Fruit fly (Drosophila melanogaster) whole organism, embryonic: ENCODE measurements around the gene CG13144.

Experiments
- Abd-B ChIP-seq: fragments of 200-800 bp; sonication (Bioruptor generic); optimal IDR thresholded peaks from 2 replicates; lab custom pipeline; 2018; ENCODE audit warnings: missing biosample characterization, mild to moderate bottlenecking, missing genetic modification characterization, moderate library complexity
- Antp ChIP-seq: fragments of 200-800 bp; sonication (Bioruptor generic); optimal IDR thresholded peaks from 3 replicates; lab custom pipeline; 2016; ENCODE audit warnings: missing biosample characterization, missing genetic modification characterization
- Asciz ChIP-seq: fragments of 200-800 bp; sonication (Bioruptor generic); optimal IDR thresholded peaks from 2 replicates; lab custom pipeline; 2017; ENCODE audit warnings: missing biosample characterization, mild to moderate bottlenecking, missing genetic modification characterization, missing genetic modification reagents
- B-H2 ChIP-seq: fragments of 200-800 bp; sonication (Bioruptor generic); optimal IDR thresholded peaks from 2 replicates; lab custom pipeline; 2018; ENCODE audit warnings: missing biosample characterization, mild to moderate bottlenecking, missing genetic modification characterization
- CG10321 ChIP-seq: fragments of 200-800 bp; sonication (Bioruptor generic); IDR thresholded peaks from 2 replicates; pipeline ENCODE4 v1.3.6; 2022; ENCODE audit warnings: missing biosample characterization, missing genetic modification characterization
- CG13287 ChIP-seq: fragments of 200-800 bp; sonication (Bioruptor generic); IDR thresholded peaks from 2 replicates; pipeline ENCODE4 v1.3.6; 2022; ENCODE audit warnings: missing biosample characterization, missing genetic modification characterization; ENCODE audit not compliant: partially characterized antibody
- CG14441 ChIP-seq: fragments of 200-800 bp; sonication (Bioruptor generic); IDR thresholded peaks from 2 replicates; pipeline ENCODE4 v1.3.6; 2022; ENCODE audit warnings: missing biosample characterization, missing genetic modification characterization
- CG17186 ChIP-seq: fragments of 200-800 bp; sonication (Bioruptor generic); optimal IDR thresholded peaks from 3 replicates; lab custom pipeline; 2017; ENCODE audit warnings: missing biosample characterization, missing genetic modification reagents, missing genetic modification characterization
- CG17385 ChIP-seq: fragments of 200-800 bp; sonication (Bioruptor generic); optimal IDR thresholded peaks from 3 replicates; lab custom pipeline; 2018; ENCODE audit warnings: missing biosample characterization, mild to moderate bottlenecking, missing genetic modification characterization
- CG17912 ChIP-seq: fragments of 200-800 bp; sonication (Bioruptor generic); optimal IDR thresholded peaks from 2 replicates; lab custom pipeline; 2018; ENCODE audit warnings: missing biosample characterization, mild to moderate bottlenecking, missing genetic modification characterization
- CG30431 ChIP-seq: fragments of 200-800 bp; sonication (Bioruptor generic); optimal IDR thresholded peaks from 2 replicates; lab custom pipeline; 2017; ENCODE audit warnings: missing biosample characterization, missing genetic modification characterization
- CG31224 ChIP-seq: fragments of 200-800 bp; sonication (Bioruptor generic); IDR thresholded peaks from 2 replicates; pipeline ENCODE4 v1.3.6; 2022; ENCODE audit warnings: missing biosample characterization, missing genetic modification characterization
- CG33213 ChIP-seq: fragments of 200-800 bp; sonication (Bioruptor generic); optimal IDR thresholded peaks from 3 replicates; lab custom pipeline; 2016; ENCODE audit warnings: missing biosample characterization, missing genetic modification characterization
- CG4730 ChIP-seq: fragments of 200-800 bp; sonication (Bioruptor generic); IDR thresholded peaks from 2 replicates; pipeline ENCODE4 v1.3.6; 2022; ENCODE audit warnings: missing biosample characterization, missing genetic modification characterization
- CG6175 ChIP-seq: fragments of 200-800 bp; sonication (Bioruptor generic); IDR thresholded peaks from 3 replicates; pipeline ENCODE4 v1.3.6; 2022; ENCODE audit warnings: missing biosample characterization, missing genetic modification characterization
- CG6683 ChIP-seq: fragments of 200-800 bp; sonication (Bioruptor generic); optimal IDR thresholded peaks from 2 replicates; lab custom pipeline; 2017; ENCODE audit warnings: missing biosample characterization, mild to moderate bottlenecking, missing genetic modification characterization, missing genetic modification reagents
- CG7745 ChIP-seq: fragments of 200-800 bp; sonication (Bioruptor generic); optimal IDR thresholded peaks from 2 replicates; lab custom pipeline; 2018; ENCODE audit warnings: missing biosample characterization, mild to moderate bottlenecking, missing genetic modification characterization, moderate library complexity
- CG7987 ChIP-seq: fragments of 200-800 bp; sonication (Bioruptor generic); optimal IDR thresholded peaks from 2 replicates; lab custom pipeline; 2018; ENCODE audit warnings: missing biosample characterization, mild to moderate bottlenecking, missing genetic modification characterization, moderate library complexity
- CG8944 ChIP-seq: fragments of 200-800 bp; sonication (Bioruptor generic); optimal IDR thresholded peaks from 3 replicates; lab custom pipeline; 2016; ENCODE audit warnings: missing biosample characterization, missing genetic modification characterization
- CG9215 ChIP-seq: fragments of 200-800 bp; sonication (Bioruptor generic); IDR thresholded peaks from 2 replicates; pipeline ENCODE4 v1.3.6; 2022; ENCODE audit warnings: missing biosample characterization, missing genetic modification characterization
- HLH54F ChIP-seq: fragments of 200-800 bp; sonication (Bioruptor generic); optimal IDR thresholded peaks from 3 replicates; lab custom pipeline; 2016; ENCODE audit warnings: missing biosample characterization, missing genetic modification characterization
- Lhr ChIP-seq: fragments of 200-800 bp; sonication (Bioruptor generic); optimal IDR thresholded peaks from 3 replicates; lab custom pipeline; 2017; ENCODE audit warnings: mild to moderate bottlenecking, missing biosample characterization, missing genetic modification reagents, missing genetic modification characterization
- MESR4 ChIP-seq: fragments of 200-800 bp; sonication (Bioruptor generic); optimal IDR thresholded peaks from 2 replicates; lab custom pipeline; 2018; ENCODE audit warnings: missing biosample characterization, mild to moderate bottlenecking, missing genetic modification characterization, moderate library complexity
- Med ChIP-seq: fragments of 200-800 bp; sonication (Bioruptor generic); peaks from one replicate; lab custom pipeline; 2016; ENCODE audit warnings: missing biosample characterization, missing genetic modification characterization, mild to moderate bottlenecking, inconsistent platforms, moderate library complexity
- Pdp1 ChIP-seq, 2 experiments: fragments of 200-800 bp; sonication (Bioruptor generic); optimal IDR thresholded peaks; 3 replicates each; lab custom pipeline; 2016; ENCODE audit warnings: missing biosample characterization in 2 of 2, missing genetic modification characterization in 2 of 2, mild to moderate bottlenecking in 1 of 2, moderate library complexity in 1 of 2
- Rx ChIP-seq: fragments of 200-800 bp; sonication (Bioruptor generic); IDR thresholded peaks from 2 replicates; pipeline ENCODE4 v1.3.6; 2022; ENCODE audit warnings: missing biosample characterization, missing genetic modification characterization
- Spps ChIP-seq: fragments of 200-800 bp; sonication (Bioruptor generic); optimal IDR thresholded peaks from 2 replicates; lab custom pipeline; 2018; ENCODE audit warnings: missing biosample characterization, mild to moderate bottlenecking, missing genetic modification characterization
- Trl ChIP-seq, 3 experiments: fragments of >200 bp in 2 of 3; fragments of 200-800 bp in 1 of 3; sonication (Bioruptor generic) in 1 of 3; optimal IDR thresholded peaks; 2 replicates in 1 of 3; 3 replicates in 2 of 3; lab custom pipeline; 2016 to 2017; ENCODE audit warnings: missing biosample characterization in 1 of 3, missing genetic modification characterization in 1 of 3
- Usf ChIP-seq: fragments of 200-800 bp; sonication (Bioruptor generic); optimal IDR thresholded peaks from 2 replicates; lab custom pipeline; 2017; ENCODE audit warnings: missing genotype, missing biosample characterization, missing genetic modification characterization
- Xbp1 ChIP-seq: fragments of 200-800 bp; sonication (Bioruptor generic); optimal IDR thresholded peaks from 3 replicates; lab custom pipeline; 2016; ENCODE audit warnings: missing biosample characterization, mild to moderate bottlenecking, missing genetic modification characterization
- YL-1 ChIP-seq: fragments of 200-800 bp; sonication (Bioruptor generic); optimal IDR thresholded peaks from 3 replicates; lab custom pipeline; 2017; ENCODE audit warnings: missing biosample characterization, mild to moderate bottlenecking, missing genetic modification characterization
- bigmax ChIP-seq: fragments of 200-800 bp; sonication (Bioruptor generic); optimal IDR thresholded peaks from 2 replicates; lab custom pipeline; 2018; ENCODE audit warnings: missing biosample characterization, mild to moderate bottlenecking, missing genetic modification characterization
- dm ChIP-seq: fragments of 200-800 bp; sonication (Bioruptor generic); optimal IDR thresholded peaks from 3 replicates; lab custom pipeline; 2016; ENCODE audit warnings: missing biosample characterization, missing genetic modification characterization
- gce ChIP-seq: fragments of 200-800 bp; sonication (Bioruptor generic); IDR thresholded peaks from 3 replicates; pipeline ENCODE4 v1.3.6; 2022; ENCODE audit warnings: missing biosample characterization, missing genetic modification characterization
- gro ChIP-seq: fragments of 200-800 bp; sonication (Bioruptor generic); optimal IDR thresholded peaks from 2 replicates; lab custom pipeline; 2016; ENCODE audit warnings: missing biosample characterization, missing genetic modification characterization
- hth ChIP-seq: fragments of >200 bp; optimal IDR thresholded peaks from 2 replicates; lab custom pipeline; 2017; ENCODE audit warnings: inconsistent platforms
- ind ChIP-seq: fragments of 200-800 bp; sonication (Bioruptor generic); optimal IDR thresholded peaks from 3 replicates; lab custom pipeline; 2016; ENCODE audit warnings: missing biosample characterization, missing genetic modification characterization
- knrl ChIP-seq: fragments of 200-800 bp; sonication (Bioruptor generic); IDR thresholded peaks from 3 replicates; pipeline ENCODE4 v1.3.6; 2022; ENCODE audit warnings: missing biosample characterization, missing genetic modification characterization; ENCODE audit not compliant: partially characterized antibody
- mam ChIP-seq: fragments of 200-800 bp; sonication (Bioruptor generic); optimal IDR thresholded peaks from 3 replicates; lab custom pipeline; 2016; ENCODE audit warnings: missing biosample characterization, missing genetic modification characterization
- pan ChIP-seq, 4 experiments: fragments of >200 bp in 3 of 4; fragments of 200-800 bp in 1 of 4; sonication (Bioruptor generic) in 1 of 4; optimal IDR thresholded peaks in 3 of 4; IDR thresholded peaks in 1 of 4; 2 replicates each; pipeline versions ENCODE4 v1.3.6 to Lab custom; 2017 to 2022; ENCODE audit warnings: missing biosample characterization in 2 of 4, missing genetic modification characterization in 2 of 4, mixed read lengths in 1 of 4
- phol ChIP-seq: fragments of 200-800 bp; sonication (Bioruptor generic); optimal IDR thresholded peaks from 3 replicates; lab custom pipeline; 2018; ENCODE audit warnings: missing biosample characterization, mild to moderate bottlenecking, missing genetic modification characterization, moderate library complexity
- prd ChIP-seq, 3 experiments: fragments of >200 bp in 2 of 3; fragments of 200-800 bp in 1 of 3; sonication (Bioruptor generic) in 1 of 3; optimal IDR thresholded peaks in 2 of 3; IDR thresholded peaks in 1 of 3; 2 replicates in 2 of 3; 3 replicates in 1 of 3; pipeline versions ENCODE4 v1.3.6 to Lab custom; 2017 to 2022; ENCODE audit warnings: missing biosample characterization in 1 of 3, missing genetic modification characterization in 1 of 3
- psq ChIP-seq: fragments of 200-800 bp; sonication (Bioruptor generic); optimal IDR thresholded peaks from 2 replicates; lab custom pipeline; 2017; ENCODE audit warnings: missing biosample characterization, missing genetic modification characterization
- scrt ChIP-seq: fragments of 200-800 bp; sonication (Bioruptor generic); optimal IDR thresholded peaks from 2 replicates; lab custom pipeline; 2018; ENCODE audit warnings: missing biosample characterization, mild to moderate bottlenecking, missing genetic modification characterization, moderate library complexity
- seq ChIP-seq: fragments of 200-800 bp; sonication (Bioruptor generic); IDR thresholded peaks from 2 replicates; pipeline ENCODE4 v1.3.6; 2022; ENCODE audit warnings: missing biosample characterization, missing genetic modification characterization
- tap ChIP-seq: fragments of 200-800 bp; optimal IDR thresholded peaks from 3 replicates; lab custom pipeline; 2019; ENCODE audit warnings: missing biosample characterization, mild to moderate bottlenecking, missing genetic modification characterization, moderate library complexity
- ttk ChIP-seq: fragments of 200-800 bp; sonication (Bioruptor generic); IDR thresholded peaks from 2 replicates; pipeline ENCODE4 v2.1.2; 2022; ENCODE audit warnings: missing biosample characterization, missing genetic modification characterization
- twi ChIP-seq: fragments of 200-800 bp; optimal IDR thresholded peaks from 2 replicates; lab custom pipeline; 2019; ENCODE audit warnings: missing biosample characterization, mild to moderate bottlenecking, missing genetic modification characterization, moderate library complexity
- unc-4 ChIP-seq: fragments of 200-800 bp; sonication (Bioruptor generic); IDR thresholded peaks from 2 replicates; pipeline ENCODE4 v1.3.6; 2022; ENCODE audit warnings: missing biosample characterization, missing genetic modification characterization; ENCODE audit not compliant: partially characterized antibody

CG13144 gene

DNA sequence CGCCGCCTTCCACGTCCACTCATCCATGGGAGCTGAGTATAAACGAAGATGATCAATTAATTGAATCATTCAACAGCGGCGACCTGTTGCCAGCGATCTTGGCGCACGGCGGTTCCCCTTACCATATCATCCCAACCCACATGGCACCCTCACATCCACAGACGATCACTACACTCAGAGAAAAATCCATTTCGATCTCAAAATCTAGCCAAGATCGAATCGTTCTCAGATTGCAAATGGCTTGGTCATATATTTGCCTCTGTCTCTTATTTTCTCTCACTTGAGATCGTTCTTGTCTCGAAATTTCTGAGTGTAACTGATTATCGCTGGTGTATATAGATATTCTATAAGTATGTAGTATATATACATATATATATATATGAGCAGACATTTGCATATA is 22.9 kb downstream of the CG13144 start (continued):
- TF ChIP-seq gce (GFP tag; lab: Robert Waterston, UW) (peak; percentile 45; the same call in 1 of the 3 replicates), hth (lab: Kevin White, UChicago) (no peak), Asciz (GFP tag; lab: Kevin White, UChicago) (peak; percentile 41), CG8944 (GFP tag; lab: Kevin White, UChicago) (peak; percentile 8), Med (GFP tag; lab: Kevin White, UChicago) (peak; percentile 88), phol (tag; lab: Kevin White, UChicago) (peak; percentile 44), CG7745 (tag; lab: Kevin White, UChicago) (no peak), B-H2 (GFP tag; lab: Kevin White, UChicago) (peak; percentile 27), unc-4 (GFP tag; lab: Robert Waterston, UW) (no peak), CG13287 (no peak), gro (GFP tag; lab: Kevin White, UChicago) (no peak), CG7987 (GFP tag; lab: Kevin White, UChicago) (no peak), CG17385 (GFP tag; lab: Kevin White, UChicago) (peak; percentile 48), Lhr (GFP tag; lab: Kevin White, UChicago) (no peak), scrt (GFP tag; lab: Kevin White, UChicago) (peak; percentile 23), Antp (GFP tag; lab: Kevin White, UChicago) (peak; percentile 49), ind (peak; percentile 65), seq (GFP tag; lab: Robert Waterston, UW) (no peak), CG17186 (GFP tag; lab: Kevin White, UChicago) (no peak), Pdp1 (GFP tag; optimal IDR thresholded peaks at IDR 0.05; lab: Kevin White, UChicago) (peak in 1 of 2 experiments; percentile 49), Xbp1 (GFP tag; lab: Kevin White, UChicago) (peak; percentile 61), bigmax (GFP tag; lab: Kevin White, UChicago) (no peak), psq (no peak), Trl (optimal IDR thresholded peaks at IDR 0.05; lab: Kevin White, UChicago) (no peak), Trl (GFP tag; optimal IDR thresholded peaks at IDR 0.05; lab: Kevin White, UChicago) (peak; percentile 38), Abd-B (GFP tag; lab: Kevin White, UChicago) (peak; percentile 35), CG4730 (GFP tag; lab: Robert Waterston, UW) (peak; percentile 38; the same call in 1 of the 2 replicates), MESR4 (GFP tag; lab: Kevin White, UChicago) (no peak), pan (optimal IDR thresholded peaks at IDR 0.05; lab: Kevin White, UChicago) (no peak), pan (GFP tag; optimal IDR thresholded peaks at IDR 0.05 in 1 of 2, IDR thresholded peaks at IDR 0.05 in 1 of 2) (peak in 1 of 2 experiments; percentile 71), twi (tag; lab: Kevin White, UChicago) (no peak), ttk (peak; percentile 51), CG31224 (GFP tag; lab: Robert Waterston, UW) (peak; percentile 44; the same call in 1 of the 2 replicates), CG9215 (GFP tag; lab: Robert Waterston, UW) (no peak; the same call in 1 of the 2 replicates), CG17912 (GFP tag; lab: Kevin White, UChicago) (no peak), tap (tag; lab: Kevin White, UChicago) (peak; percentile 71), mam (GFP tag; lab: Kevin White, UChicago) (peak; percentile 39), Rx (GFP tag; lab: Robert Waterston, UW) (0 out of 2 replicates have a peak, but pooled peaks have one; percentile 39), CG6683 (GFP tag; lab: Kevin White, UChicago) (no peak), Spps (tag; lab: Kevin White, UChicago) (no peak), CG14441 (peak; percentile 73), CG6175 (GFP tag; lab: Robert Waterston, UW) (no peak), CG30431 (GFP tag; lab: Kevin White, UChicago) (peak; percentile 8), YL-1 (GFP tag; lab: Kevin White, UChicago) (no peak), dm (no peak), CG10321 (no peak), knrl (GFP tag; lab: Robert Waterston, UW) (no peak), prd (optimal IDR thresholded peaks at IDR 0.05; lab: Kevin White, UChicago) (no peak), prd (GFP tag; IDR thresholded peaks at IDR 0.05; lab: Robert Waterston, UW) (peak; percentile 63; the same call in 2 of the 3 replicates), CG33213 (GFP tag; lab: Kevin White, UChicago) (no peak), Usf (GFP tag; lab: Kevin White, UChicago) (no peak), HLH54F (GFP tag; lab: Kevin White, UChicago) (peak; percentile 24)
